Fruit fly (Drosophila melanogaster): Measurements from ENCODE around the gene Pfdn1.

Gene Pfdn1

DNA sequence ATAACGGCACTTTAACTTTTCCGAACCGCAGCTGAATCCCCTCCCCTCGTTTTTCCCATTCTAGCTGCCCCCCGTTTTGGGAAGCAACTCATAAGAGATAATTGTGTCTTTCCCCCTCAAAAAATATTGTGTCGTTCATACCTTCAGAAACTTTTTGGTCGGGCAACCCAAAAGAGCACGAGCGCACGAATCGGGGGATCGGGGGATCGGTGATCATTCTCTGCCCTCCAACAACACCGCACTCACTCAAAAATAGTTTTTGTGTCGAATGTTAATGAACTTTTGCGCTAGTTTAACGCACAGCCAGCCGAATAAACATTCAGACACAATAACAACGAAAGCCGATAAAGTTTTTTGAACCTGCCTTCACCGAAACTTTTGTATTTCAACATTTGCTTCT lies 21.5 kb downstream of the Pfdn1 start (continued):
- TF ChIP-seq Oaz (GFP tag; IDR thresholded peaks at IDR 0.05) (no peak), Dip2 (GFP tag; IDR thresholded peaks at IDR 0.05) (no peak), CG4707 (GFP tag; optimal IDR thresholded peaks at IDR 0.05) (no peak), CG11696 (GFP tag; IDR thresholded peaks at IDR 0.05) (no peak), Side (GFP tag; optimal IDR thresholded peaks at IDR 0.05) (no peak), sqz (GFP tag; optimal IDR thresholded peaks at IDR 0.05) (peak; percentile 15), caup (GFP tag; optimal IDR thresholded peaks at IDR 0.05; ENCODE audit: severe bottlenecking) (no peak), hbn (GFP tag; IDR thresholded peaks at IDR 0.05; ENCODE audit: partially characterized antibody) (no peak), kay (GFP tag; optimal IDR thresholded peaks at IDR 0.05) (no peak), Hsf (GFP tag; optimal IDR thresholded peaks at IDR 0.05) (no peak), Usf (GFP tag; optimal IDR thresholded peaks at IDR 0.05) (no peak), CG32767 (GFP tag; IDR thresholded peaks at IDR 0.05) (no peak), CG5180 (GFP tag; optimal IDR thresholded peaks at IDR 0.05) (no peak), CG17568 (GFP tag; optimal IDR thresholded peaks at IDR 0.05) (no peak), CG2129 (GFP tag; IDR thresholded peaks at IDR 0.05; ENCODE audit: partially characterized antibody) (no peak), CG13287 (GFP tag; IDR thresholded peaks at IDR 0.05; ENCODE audit: partially characterized antibody) (no peak), scrt (GFP tag; optimal IDR thresholded peaks at IDR 0.05) (no peak), CG1603 (tag; optimal IDR thresholded peaks at IDR 0.05) (no peak), B-H2 (GFP tag; optimal IDR thresholded peaks at IDR 0.05) (peak; percentile 16), nau (GFP tag; optimal IDR thresholded peaks at IDR 0.05) (no peak), prd (optimal IDR thresholded peaks at IDR 0.05) (no peak), prd (GFP tag; IDR thresholded peaks at IDR 0.05) (no peak), ems (GFP tag; optimal IDR thresholded peaks at IDR 0.05) (no peak), Dip3 (GFP tag; optimal IDR thresholded peaks at IDR 0.05) (no peak), CG10431 (GFP tag; optimal IDR thresholded peaks at IDR 0.05) (no peak), amos (GFP tag; IDR thresholded peaks at IDR 0.05; ENCODE audit: partially characterized antibody) (no peak; the same call in 1 of the 2 replicates), CG12155 (GFP tag; optimal IDR thresholded peaks at IDR 0.05) (no peak), CG18011 (GFP tag; optimal IDR thresholded peaks at IDR 0.05) (no peak), hb (GFP tag; IDR thresholded peaks at IDR 0.05; ENCODE audit: partially characterized antibody) (no peak), tna (GFP tag; IDR thresholded peaks at IDR 0.05; ENCODE audit: partially characterized antibody) (no peak), ci (GFP tag; IDR thresholded peaks at IDR 0.05) (peak; percentile 26; the same call in 1 of the 3 replicates), MBD-R2 (GFP tag; IDR thresholded peaks at IDR 0.05) (no peak), CG7745 (tag; optimal IDR thresholded peaks at IDR 0.05) (no peak), CG10543 (GFP tag; optimal IDR thresholded peaks at IDR 0.05) (peak; percentile 68), tio (GFP tag; optimal IDR thresholded peaks at IDR 0.05) (no peak), CG9727 (GFP tag; optimal IDR thresholded peaks at IDR 0.05) (no peak), CG3847 (GFP tag; IDR thresholded peaks at IDR 0.05) (no peak), z (GFP tag; IDR thresholded peaks at IDR 0.05) (peak; percentile 92), HLH54F (GFP tag; optimal IDR thresholded peaks at IDR 0.05) (no peak), BtbVII (GFP tag; optimal IDR thresholded peaks at IDR 0.05) (no peak), yki (optimal IDR thresholded peaks at IDR 0.05) (no peak), Six4 (GFP tag; optimal IDR thresholded peaks at IDR 0.05) (no peak), bsh (GFP tag; optimal IDR thresholded peaks at IDR 0.05) (no peak), CkIIα-i1 (GFP tag; IDR thresholded peaks at IDR 0.05) (no peak), lbe (GFP tag; optimal IDR thresholded peaks at IDR 0.05) (no peak), CG8359 (GFP tag; optimal IDR thresholded peaks at IDR 0.05; ENCODE audit: borderline replicate concordance) (no peak), Trl (optimal IDR thresholded peaks at IDR 0.05) (peak in 1 of 2 experiments; percentile 7), Trl (GFP tag; optimal IDR thresholded peaks at IDR 0.05) (no peak), trem (tag; optimal IDR thresholded peaks at IDR 0.05) (no peak), Awh (GFP tag; IDR thresholded peaks at IDR 0.05) (no peak), Scr (GFP tag; IDR thresholded peaks at IDR 0.05; ENCODE audit: partially characterized antibody) (no peak)

Data from whole organism, embryonic.